Worm (Caenorhabditis elegans): ENCODE measurements around the gene fbxl-3.

The fbxl-3 gene

DNA sequence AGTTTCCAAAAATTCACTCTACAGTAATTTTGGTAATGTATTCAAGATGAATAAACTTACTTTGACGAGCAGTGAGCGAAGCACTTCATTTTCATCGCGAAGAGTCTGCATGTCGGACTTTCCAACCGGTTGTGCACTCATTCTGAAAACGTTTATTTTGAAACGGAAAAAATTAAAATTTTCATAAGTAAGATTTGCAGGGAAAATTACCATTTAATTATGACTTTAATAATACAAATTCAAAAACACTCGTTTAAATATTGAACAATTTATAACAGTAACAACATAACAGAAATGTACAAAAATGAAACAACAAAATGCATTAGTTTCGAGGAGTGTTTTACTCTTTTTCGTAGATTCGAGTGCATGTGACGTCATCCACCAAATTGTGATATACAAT lies 13.8 kb upstream of the fbxl-3 start, which contains the start of the genes EEED8.13 and EEED8.18:
Gene EEED8.13 (minus strand): TSS at position 101 of the 400 bp plus-strand sequence.
Gene EEED8.18 (minus strand): TSS at position 144 of the 400 bp plus-strand sequence.
- TF ChIP-seq F23B12.7 (tag; optimal IDR thresholded peaks at IDR 0.05; ENCODE audit: insufficient read depth) = no peak
- no peak for TF ChIP-seq rec-8 (tag; optimal IDR thresholded peaks at IDR 0.05)
- TF ChIP-seq mes-4 (tag; optimal IDR thresholded peaks at IDR 0.05) = no peak
- no peak for TF ChIP-seq mxl-1 (tag; optimal IDR thresholded peaks at IDR 0.05)
- no peak for TF ChIP-seq aptf-3 (GFP tag; IDR thresholded peaks at IDR 0.05)
- no peak for TF ChIP-seq ceh-27 (GFP tag; optimal IDR thresholded peaks at IDR 0.05)
- TF ChIP-seq zim-3 (tag; optimal IDR thresholded peaks at IDR 0.05) = no peak
- no peak for TF ChIP-seq ceh-91 (GFP tag; IDR thresholded peaks at IDR 0.05)
- TF ChIP-seq B0336.3 (GFP tag; IDR thresholded peaks at IDR 0.05) = no peak
- no peak for TF ChIP-seq F57C9.4 (tag; optimal IDR thresholded peaks at IDR 0.05)

DNA sequence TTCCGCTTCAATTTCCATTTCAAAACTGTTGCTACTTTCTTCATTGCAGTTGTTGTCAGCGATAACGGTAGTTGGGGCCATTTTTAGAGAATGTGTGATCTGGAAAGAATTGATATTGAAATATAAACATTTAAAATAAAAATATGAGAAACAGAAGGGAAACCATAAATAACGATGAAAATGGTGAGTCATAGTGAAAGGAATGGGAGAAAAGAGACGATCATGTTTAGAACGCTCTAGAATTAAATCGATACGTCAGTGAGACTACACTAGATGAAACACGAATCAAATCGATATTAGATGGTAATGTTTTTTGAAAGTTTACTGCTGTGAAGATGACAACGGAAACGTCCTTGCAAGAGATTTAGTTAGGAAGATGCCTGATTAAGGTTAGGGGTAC lies 10.2 kb upstream of the fbxl-3 start, which contains the start of the genes EEED8.12 and EEED8.4:
Gene EEED8.12 (minus strand): TSS at position 101 of the 400 bp plus-strand sequence.
Gene EEED8.4 (plus strand): TSS at position 396 of the 400 bp plus-strand sequence.
- TF ChIP-seq Y79H2A.3 (GFP tag; conservative IDR thresholded peaks at IDR 0.05) (no peak), let-526 (GFP tag; IDR thresholded peaks at IDR 0.05) (no peak), lag-1 (GFP tag; IDR thresholded peaks at IDR 0.05) (no peak), F52B5.7 (tag; optimal IDR thresholded peaks at IDR 0.05) (no peak), him-1 (tag; optimal IDR thresholded peaks at IDR 0.05) (no peak), mes-4 (tag; optimal IDR thresholded peaks at IDR 0.05) (no peak), Y67H2A.10 (GFP tag; conservative IDR thresholded peaks at IDR 0.05) (no peak), akir-1 (GFP tag; optimal IDR thresholded peaks at IDR 0.05) (no peak), ztf-28 (GFP tag; IDR thresholded peaks at IDR 0.05) (no peak)

ce11 chrII:5407548-5407947 lies 8.8 kb upstream of the fbxl-3 start, which contains the start of gene clec-141:
TSS of gene clec-141 (minus strand) at chrII:5407648.
- TF ChIP-seq K12H6.12 (tag; optimal IDR thresholded peaks at IDR 0.05) = no peak

DNA sequence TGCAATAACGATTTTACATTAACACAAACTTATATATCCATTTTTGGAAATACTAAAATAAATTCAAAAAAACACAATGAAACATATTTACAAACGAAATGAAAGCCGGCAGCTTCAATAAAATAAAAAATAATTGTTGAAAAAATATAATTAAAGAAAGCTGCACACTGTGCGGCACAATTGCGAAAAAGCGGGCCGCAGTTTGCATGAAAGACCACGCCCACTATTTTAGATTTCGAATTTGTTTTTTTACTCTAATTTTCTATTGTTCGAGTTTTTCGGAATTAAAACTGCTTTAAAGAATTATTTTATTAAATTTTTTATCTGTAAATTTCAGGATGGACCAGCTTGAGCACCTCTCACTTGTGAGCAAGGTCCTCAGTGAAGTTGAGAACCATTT lies 499 bp upstream of the fbxl-3 start, which contains the start of gene mog-5:
Gene mog-5 (plus strand): TSS at position 338 of the 400 bp plus-strand sequence.
- TF ChIP-seq bed-2 (GFP tag; IDR thresholded peaks at IDR 0.05) (no peak), snpc-1.3 (tag; optimal IDR thresholded peaks at IDR 0.05; ENCODE audit: insufficient read depth) (peak; percentile 23), pha-4 (tag; optimal IDR thresholded peaks at IDR 0.05) (peak; percentile 22), rpc-1 (optimal IDR thresholded peaks at IDR 0.05) (peak; percentile 14), rpc-1 (tag; optimal IDR thresholded peaks at IDR 0.05) (no peak)

ce11 chrII:5395594-5395993 lies 3.1 kb downstream of the fbxl-3 start, which contains the start of gene pink-1:
TSS of gene pink-1 (minus strand) at chrII:5395694.
- TF ChIP-seq ztf-26 (tag; optimal IDR thresholded peaks at IDR 0.05) (no peak), lir-1 (GFP tag; conservative IDR thresholded peaks at IDR 0.05) (no peak), zfh-2 (GFP tag; conservative IDR thresholded peaks at IDR 0.05) (no peak), cebp-2 (GFP tag; IDR thresholded peaks at IDR 0.05) (no peak), dpl-1 (GFP tag; optimal IDR thresholded peaks at IDR 0.05) (no peak), ceh-58 (GFP tag; IDR thresholded peaks at IDR 0.05) (no peak), somi-1 (GFP tag; optimal IDR thresholded peaks at IDR 0.05) (no peak), rpc-1 (optimal IDR thresholded peaks at IDR 0.05) (no peak), rpc-1 (tag; optimal IDR thresholded peaks at IDR 0.05) (no peak)

ce11 chrII:5393090-5393489 lies 5.6 kb downstream of the fbxl-3 start, which contains the start of gene brap-2:
TSS of gene brap-2 (minus strand) at chrII:5393190.
- TF ChIP-seq ztf-18 (tag; optimal IDR thresholded peaks at IDR 0.05) (no peak), ets-4 (GFP tag; optimal IDR thresholded peaks at IDR 0.05) (no peak), let-526 (GFP tag; IDR thresholded peaks at IDR 0.05) (no peak), aptf-2 (GFP tag; conservative IDR thresholded peaks at IDR 0.05) (no peak), C06A6.2 (GFP tag; conservative IDR thresholded peaks at IDR 0.05) (no peak), nhr-90 (tag; optimal IDR thresholded peaks at IDR 0.05) (no peak), F33H1.4 (GFP tag; IDR thresholded peaks at IDR 0.05) (no peak), nfya-2 (GFP tag; IDR thresholded peaks at IDR 0.05) (no peak), ceh-100 (GFP tag; IDR thresholded peaks at IDR 0.05) (no peak), cebp-1 (GFP tag; IDR thresholded peaks at IDR 0.05) (no peak), cebp-1 (tag; optimal IDR thresholded peaks at IDR 0.05) (no peak), F37B4.10 (GFP tag; IDR thresholded peaks at IDR 0.05) (no peak)

All from whole organism, young adult.